Worm (Caenorhabditis elegans) whole organism, L1 larva: ENCODE data around the gene dro-1.

ENCODE experiments used
- mef-2 ChIP-seq: fragments of 150-350 bp; optimal IDR thresholded peaks from 2 replicates; lab custom pipeline; 2014; ENCODE audit warnings: missing biosample characterization, missing genetic modification characterization
- unc-98 ChIP-seq: fragments of 200-800 bp; sonication (Bioruptor generic); IDR thresholded peaks from 2 replicates; pipeline ENCODE4 v1.3.6; 2022; ENCODE audit warnings: missing genetic modification characterization, missing compliant biosample characterization

- TF ChIP-seq unc-98 (GFP tag; lab: Robert Waterston, UW), result no peak
- no peak for TF ChIP-seq mef-2 (tag; lab: Kevin White, UChicago)
Observed at ce11 chrIII:13350964-13351363, 8.5 kb downstream of the dro-1 start.
